Worm (Caenorhabditis elegans) whole organism, L4 larva: ENCODE results near the gene stdh-4.
"Not testable (repeated sequence)": the region's sequence is repeated elsewhere in the genome, so short reads cannot be mapped to it uniquely, and the experiment has no call there.

Experiments used
- F10B5.3 ChIP-seq: sonication (generic microtip); optimal IDR thresholded peaks from 2 replicates; lab custom pipeline; 2016; ENCODE audit warnings: mild to moderate bottlenecking, missing genetic modification characterization, missing compliant biosample characterization
- F37D6.2 ChIP-seq: sonication (generic microtip); optimal IDR thresholded peaks from 2 replicates; lab custom pipeline; 2016; ENCODE audit warnings: mild to moderate bottlenecking, missing genetic modification characterization, missing compliant biosample characterization
- R02D3.7 ChIP-seq: fragments of 150-350 bp; sonication (generic microtip); optimal IDR thresholded peaks from 3 replicates; lab custom pipeline; 2014; ENCODE audit warnings: missing biosample characterization, missing genetic modification characterization
- T26A8.4 ChIP-seq: fragments of 200-800 bp; sonication (Bioruptor generic); IDR thresholded peaks from 2 replicates; pipeline ENCODE4 v1.3.6; 2022; ENCODE audit warnings: missing genetic modification characterization, missing compliant biosample characterization
- aha-1 ChIP-seq: fragments of 150-350 bp; peaks from one replicate; lab custom pipeline; 2014; ENCODE audit warnings: missing biosample characterization, missing genetic modification characterization
- ceh-62 ChIP-seq: sonication (generic microtip); optimal IDR thresholded peaks from 2 replicates; lab custom pipeline; 2017; ENCODE audit warnings: missing biosample characterization, missing genetic modification characterization
- daf-19 ChIP-seq: fragments of 200-800 bp; sonication (Bioruptor generic); conservative IDR thresholded peaks from 2 replicates; pipeline ENCODE4 v1.3.6; 2022; ENCODE audit warnings: missing genetic modification characterization, missing compliant biosample characterization
- dmd-6 ChIP-seq: fragments of 200-800 bp; sonication (Bioruptor generic); IDR thresholded peaks from 2 replicates; pipeline ENCODE4 v1.3.6; 2022; ENCODE audit warnings: missing genetic modification reagents, missing genetic modification characterization, missing compliant biosample characterization
- dmd-8 ChIP-seq: fragments of 200-800 bp; sonication (Bioruptor generic); IDR thresholded peaks from 2 replicates; pipeline ENCODE4 v1.3.6; 2022; ENCODE audit warnings: missing genetic modification characterization, missing compliant biosample characterization
- dmd-9 ChIP-seq: fragments of 200-800 bp; sonication (Bioruptor generic); IDR thresholded peaks from 2 replicates; pipeline ENCODE4 v1.3.6; 2022; ENCODE audit warnings: missing genetic modification reagents, missing genetic modification characterization, missing compliant biosample characterization
- duxl-1 ChIP-seq: sonication (generic microtip); optimal IDR thresholded peaks from 2 replicates; lab custom pipeline; 2016; ENCODE audit warnings: mild to moderate bottlenecking, missing genetic modification characterization, moderate library complexity, missing compliant biosample characterization; ENCODE audit not compliant: poor library complexity
- egl-43 ChIP-seq: fragments of 200-800 bp; sonication (Bioruptor generic); IDR thresholded peaks from 2 replicates; pipeline ENCODE4 v1.3.6; 2022; ENCODE audit warnings: missing genetic modification reagents, missing genetic modification characterization, missing compliant biosample characterization
- hlh-11 ChIP-seq: fragments of 200-800 bp; sonication (Bioruptor generic); optimal IDR thresholded peaks from 2 replicates; lab custom pipeline; 2018; ENCODE audit warnings: mild to moderate bottlenecking, missing genetic modification characterization, missing compliant biosample characterization
- hlh-30 ChIP-seq: sonication (generic microtip); optimal IDR thresholded peaks from 2 replicates; lab custom pipeline; 2017; ENCODE audit warnings: antibody characterized with exemption, mild to moderate bottlenecking, missing genetic modification characterization, missing compliant biosample characterization; ENCODE audit not compliant: insufficient read depth
- hmg-1.1 ChIP-seq: fragments of 200-800 bp; sonication (Bioruptor generic); IDR thresholded peaks from 2 replicates; pipeline ENCODE4 v1.3.6; 2022; ENCODE audit warnings: missing genetic modification reagents, missing genetic modification characterization, missing compliant biosample characterization
- lin-1 ChIP-seq: fragments of 200-800 bp; sonication (Bioruptor generic); IDR thresholded peaks from 2 replicates; pipeline ENCODE4 v1.3.6; 2022; ENCODE audit warnings: missing genetic modification reagents, missing genetic modification characterization, missing compliant biosample characterization
- lin-29 ChIP-seq: fragments of 200-800 bp; sonication (Bioruptor generic); IDR thresholded peaks from 2 replicates; pipeline ENCODE4 v1.3.6; 2022; ENCODE audit warnings: missing genetic modification reagents, missing genetic modification characterization, missing compliant biosample characterization
- lir-3 ChIP-seq: sonication (generic microtip); optimal IDR thresholded peaks from 2 replicates; lab custom pipeline; 2016; ENCODE audit warnings: mild to moderate bottlenecking, missing genetic modification characterization, missing compliant biosample characterization
- mdl-1 ChIP-seq, 2 experiments: fragments of 150-350 bp in 1 of 2; sonication (generic microtip) in 1 of 2; optimal IDR thresholded peaks; 2 replicates each; lab custom pipeline; 2014 to 2017; ENCODE audit warnings: missing biosample characterization in 2 of 2, missing genetic modification characterization in 2 of 2
- mes-2 ChIP-seq: sonication (generic microtip); optimal IDR thresholded peaks from 2 replicates; lab custom pipeline; 2016; ENCODE audit warnings: missing genotype, mild to moderate bottlenecking, missing genetic modification characterization, missing compliant biosample characterization; ENCODE audit not compliant: poor library complexity, severe bottlenecking
- mxl-3 ChIP-seq: fragments of 200-800 bp; sonication (Bioruptor generic); optimal IDR thresholded peaks from 2 replicates; lab custom pipeline; 2018; ENCODE audit warnings: mild to moderate bottlenecking, missing genetic modification characterization, missing compliant biosample characterization
- nhr-102 ChIP-seq: sonication (generic microtip); optimal IDR thresholded peaks from 2 replicates; lab custom pipeline; 2016; ENCODE audit warnings: mild to moderate bottlenecking, missing genetic modification characterization, moderate library complexity, missing compliant biosample characterization
- nhr-111 ChIP-seq: fragments of 200-800 bp; sonication (Bioruptor generic); optimal IDR thresholded peaks from 2 replicates; lab custom pipeline; 2018; ENCODE audit warnings: mild to moderate bottlenecking, missing genetic modification characterization, missing compliant biosample characterization
- nhr-42 ChIP-seq: fragments of 200-800 bp; sonication (Bioruptor generic); IDR thresholded peaks from 2 replicates; pipeline ENCODE4 v1.3.6; 2022; ENCODE audit warnings: missing genetic modification characterization, missing compliant biosample characterization
- pha-4 ChIP-seq, 2 experiments: fragments of 150-350 bp in 1 of 2; fragments of 200-800 bp in 1 of 2; sonication (Bioruptor generic) in 1 of 2; IDR thresholded peaks in 1 of 2; optimal IDR thresholded peaks in 1 of 2; 2 replicates each; pipeline versions ENCODE4 v1.3.6 to Lab custom; 2014 to 2022; ENCODE audit warnings: missing genetic modification characterization in 2 of 2, missing genetic modification reagents in 2 of 2, missing biosample characterization in 1 of 2, missing compliant biosample characterization in 1 of 2
- php-3 ChIP-seq: fragments of 200-800 bp; sonication (Bioruptor generic); IDR thresholded peaks from 2 replicates; pipeline ENCODE4 v1.3.6; 2022; ENCODE audit warnings: missing genetic modification reagents, missing genetic modification characterization, missing compliant biosample characterization
- set-16 ChIP-seq: fragments of 200-800 bp; sonication (Bioruptor generic); IDR thresholded peaks from 2 replicates; pipeline ENCODE4 v1.3.6; 2022; ENCODE audit warnings: missing genetic modification reagents, missing genetic modification characterization, missing compliant biosample characterization
- tra-1 ChIP-seq: fragments of 200-800 bp; sonication (Bioruptor generic); IDR thresholded peaks from 2 replicates; pipeline ENCODE4 v1.3.6; 2022; ENCODE audit warnings: missing genetic modification reagents, missing genetic modification characterization, missing compliant biosample characterization
- zag-1 ChIP-seq: fragments of 150-350 bp; optimal IDR thresholded peaks from 2 replicates; lab custom pipeline; 2014; ENCODE audit warnings: missing biosample characterization, missing genetic modification characterization
- zfp-3 ChIP-seq: fragments of 200-800 bp; sonication (Bioruptor generic); conservative IDR thresholded peaks from 2 replicates; pipeline ENCODE4 v1.3.6; 2022; ENCODE audit warnings: missing genetic modification reagents, missing genetic modification characterization, missing compliant biosample characterization

Gene stdh-4

ce11 chrV:8533067-8533466 is 16.0 kb upstream of the stdh-4 start, which contains the start of the genes his-8 and his-7:
his-8 (minus strand) TSS chrV:8533086.
his-7 (plus strand) TSS chrV:8533379.
- TF ChIP-seq set-16 (GFP tag; lab: Robert Waterston, UW): peak; percentile 37; the same call in 1 of the 2 replicates
- TF ChIP-seq, all 104 proteins: peak for 1; not testable (repeated sequence) for 103

ce11 chrV:8533916-8534315 is 15.2 kb upstream of the stdh-4 start:
- no peak for TF ChIP-seq lir-3 (tag; lab: Kevin White, UChicago)
- TF ChIP-seq F10B5.3: no peak
- TF ChIP-seq F37D6.2 (tag; lab: Kevin White, UChicago): no peak
- TF ChIP-seq mdl-1 (tag; optimal IDR thresholded peaks at IDR 0.05; lab: Kevin White, UChicago): no peak
- TF ChIP-seq nhr-111 (GFP tag; lab: Kevin White, UChicago): no peak
- no peak for TF ChIP-seq hlh-11
- no peak for TF ChIP-seq tra-1 (GFP tag; lab: Robert Waterston, UW)
- no peak for TF ChIP-seq duxl-1 (tag; lab: Kevin White, UChicago)
- TF ChIP-seq php-3 (GFP tag; lab: Robert Waterston, UW): no peak
- TF ChIP-seq zag-1: no peak
- TF ChIP-seq R02D3.7: no peak
- no peak for TF ChIP-seq zfp-3 (GFP tag; lab: Robert Waterston, UW)
- TF ChIP-seq lin-1 (GFP tag; lab: Robert Waterston, UW): no peak
- no peak for TF ChIP-seq ceh-62 (tag; lab: Kevin White, UChicago)
- no peak for TF ChIP-seq pha-4 (GFP tag; IDR thresholded peaks at IDR 0.05; lab: Robert Waterston, UW)
- TF ChIP-seq pha-4 (tag; optimal IDR thresholded peaks at IDR 0.05; lab: Kevin White, UChicago): no peak
- TF ChIP-seq hlh-30 (tag; lab: Kevin White, UChicago): no peak
- TF ChIP-seq T26A8.4 (GFP tag; lab: Robert Waterston, UW): no peak
- no peak for TF ChIP-seq daf-19 (GFP tag; lab: Robert Waterston, UW)
- TF ChIP-seq set-16 (GFP tag; lab: Robert Waterston, UW): no peak
- no peak for TF ChIP-seq dmd-8 (GFP tag; lab: Robert Waterston, UW)

- TF ChIP-seq aha-1 (tag; lab: Kevin White, UChicago) (peak; percentile 4), dmd-6 (GFP tag; lab: Robert Waterston, UW) (peak; percentile 66), hmg-1.1 (GFP tag; lab: Robert Waterston, UW) (peak; percentile 30; the same call in 1 of the 2 replicates), nhr-102 (tag; lab: Kevin White, UChicago) (peak; percentile 61), pha-4 (GFP tag; IDR thresholded peaks at IDR 0.05; lab: Robert Waterston, UW) (peak; percentile 89), lin-29 (GFP tag; lab: Robert Waterston, UW) (0 out of 2 replicates have a peak, but pooled peaks have one; percentile 12), nhr-42 (peak; percentile 80), set-16 (GFP tag; lab: Robert Waterston, UW) (peak; percentile 70), dmd-9 (GFP tag; lab: Robert Waterston, UW) (0 out of 2 replicates have a peak, but pooled peaks have one; percentile 27), hlh-11 (peak; percentile 64), mes-2 (tag; lab: Kevin White, UChicago) (peak; percentile 48), egl-43 (peak; percentile 56; the same call in 1 of the 2 replicates), php-3 (GFP tag; lab: Robert Waterston, UW) (peak; percentile 74; the same call in 1 of the 2 replicates), T26A8.4 (GFP tag; lab: Robert Waterston, UW) (peak; percentile 80), lin-1 (GFP tag; lab: Robert Waterston, UW) (0 out of 2 replicates have a peak, but pooled peaks have one; percentile 16), tra-1 (GFP tag; lab: Robert Waterston, UW) (peak; percentile 14; the same call in 1 of the 2 replicates), duxl-1 (tag; lab: Kevin White, UChicago) (peak; percentile 16), F10B5.3 (peak; percentile 60), mxl-3 (GFP tag; lab: Kevin White, UChicago) (peak; percentile 5)
- not testable (repeated sequence) for TF ChIP-seq pha-4 (tag; optimal IDR thresholded peaks at IDR 0.05; lab: Kevin White, UChicago)
Observed at ce11 chrV:8534534-8535283, 14.4 kb upstream of the stdh-4 start, which contains the start of the genes his-6 and his-5. his-6 (minus strand) TSS chrV:8534977. his-5 (plus strand) TSS chrV:8535214.
